Worm (Caenorhabditis elegans): ENCODE results near the gene ceh-33.

DNA sequence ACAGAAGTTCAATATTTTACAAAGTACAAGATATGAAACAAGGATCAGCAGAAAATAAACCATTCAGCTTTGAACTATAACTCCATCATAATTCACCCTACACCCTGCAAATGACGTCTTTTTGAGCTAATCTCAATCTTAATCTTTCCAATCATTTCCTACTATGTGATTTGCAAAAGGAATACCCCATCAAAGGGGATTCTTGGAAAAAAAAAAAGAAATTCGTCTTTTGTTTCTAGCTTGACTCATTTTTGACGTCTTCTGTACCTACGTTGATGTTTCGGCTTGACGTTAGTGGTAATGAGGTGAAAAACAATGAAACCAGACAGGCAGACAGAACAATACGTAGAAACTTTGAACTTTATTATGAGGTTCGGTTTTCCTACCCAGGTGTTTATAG, 37.8 kb upstream of the ceh-33 start:
- TF ChIP-seq ets-7 (tag; optimal IDR thresholded peaks at IDR 0.05), result no peak
- TF ChIP-seq flt-1 (GFP tag; IDR thresholded peaks at IDR 0.05), result no peak
- TF ChIP-seq pes-1 (GFP tag; IDR thresholded peaks at IDR 0.05), result no peak
- no peak for TF ChIP-seq ama-1 (optimal IDR thresholded peaks at IDR 0.05)
- TF ChIP-seq scrt-1 (GFP tag; IDR thresholded peaks at IDR 0.05), result no peak
- no peak for TF ChIP-seq aly-1 (tag; optimal IDR thresholded peaks at IDR 0.05)

Data from whole organism, early embryonic.